Worm (Caenorhabditis elegans) whole organism, mixed stage, embryonic: ENCODE data around the gene Y37D8A.16.

ENCODE experiments used
- M03D4.4 ChIP-seq: sonication (generic microtip); optimal IDR thresholded peaks from 2 replicates; lab custom pipeline; 2017; ENCODE audit warnings: mild to moderate bottlenecking, missing genetic modification characterization, missing compliant biosample characterization
- bed-3 ChIP-seq: fragments of 200-800 bp; sonication (Bioruptor generic); optimal IDR thresholded peaks from 3 replicates; lab custom pipeline; 2018; ENCODE audit warnings: mild to moderate bottlenecking, missing genetic modification characterization, moderate library complexity, missing compliant biosample characterization
- blmp-1 ChIP-seq: fragments of 150-350 bp; optimal IDR thresholded peaks from 2 replicates; lab custom pipeline; 2014; ENCODE audit warnings: missing biosample characterization, missing genetic modification characterization
- ceh-39 ChIP-seq: fragments of 150-350 bp; optimal IDR thresholded peaks from 2 replicates; lab custom pipeline; 2014; ENCODE audit warnings: missing biosample characterization, missing genetic modification characterization
- ceh-43 ChIP-seq: fragments of 200-800 bp; sonication (Bioruptor generic); optimal IDR thresholded peaks from 2 replicates; lab custom pipeline; 2018; ENCODE audit warnings: mild to moderate bottlenecking, missing genetic modification characterization, moderate library complexity, missing compliant biosample characterization
- ceh-83 ChIP-seq: fragments of 200-800 bp; sonication (Bioruptor generic); optimal IDR thresholded peaks from 2 replicates; lab custom pipeline; 2018; ENCODE audit warnings: mild to moderate bottlenecking, missing genetic modification characterization, missing compliant biosample characterization
- ces-1 ChIP-seq: fragments of 150-350 bp; optimal IDR thresholded peaks from 2 replicates; lab custom pipeline; 2014; ENCODE audit warnings: missing biosample characterization, missing genetic modification reagents, missing genetic modification characterization
- drap-1 ChIP-seq: fragments of 200-800 bp; sonication (Bioruptor generic); optimal IDR thresholded peaks from 3 replicates; lab custom pipeline; 2018; ENCODE audit warnings: mild to moderate bottlenecking, missing genetic modification characterization, missing compliant biosample characterization
- elt-3 ChIP-seq: fragments of 150-350 bp; optimal IDR thresholded peaks from 2 replicates; lab custom pipeline; 2014; ENCODE audit warnings: missing biosample characterization, missing genetic modification characterization
- flh-1 ChIP-seq: fragments of 200-800 bp; sonication (Bioruptor generic); optimal IDR thresholded peaks from 2 replicates; lab custom pipeline; 2018; ENCODE audit warnings: mild to moderate bottlenecking, missing genetic modification characterization, moderate library complexity, missing compliant biosample characterization
- ham-2 ChIP-seq: fragments of 200-800 bp; sonication (Bioruptor generic); optimal IDR thresholded peaks from 2 replicates; lab custom pipeline; 2018; ENCODE audit warnings: mild to moderate bottlenecking, missing genetic modification characterization, missing compliant biosample characterization
- hlh-1 ChIP-seq: fragments of 150-350 bp; optimal IDR thresholded peaks from 2 replicates; lab custom pipeline; 2014; ENCODE audit warnings: missing biosample characterization, missing genetic modification reagents, missing genetic modification characterization
- lin-13 ChIP-seq: fragments of 150-350 bp; optimal IDR thresholded peaks from 2 replicates; lab custom pipeline; 2014; ENCODE audit warnings: missing biosample characterization, missing genetic modification characterization
- lin-32 ChIP-seq: fragments of 200-800 bp; sonication (Bioruptor generic); optimal IDR thresholded peaks from 2 replicates; lab custom pipeline; 2018; ENCODE audit warnings: mild to moderate bottlenecking, missing genetic modification characterization, missing compliant biosample characterization
- lsy-2 ChIP-seq: fragments of 150-350 bp; optimal IDR thresholded peaks from 2 replicates; lab custom pipeline; 2014; ENCODE audit warnings: missing biosample characterization, missing genetic modification characterization
- mab-5 ChIP-seq: fragments of 150-350 bp; optimal IDR thresholded peaks from 2 replicates; lab custom pipeline; 2014; ENCODE audit warnings: missing biosample characterization, missing genetic modification characterization
- mep-1 ChIP-seq: fragments of 150-350 bp; optimal IDR thresholded peaks from 2 replicates; lab custom pipeline; 2017; ENCODE audit warnings: missing biosample characterization, missing genetic modification reagents, missing genetic modification characterization, inconsistent platforms
- mls-2 ChIP-seq: sonication (generic microtip); optimal IDR thresholded peaks from 2 replicates; lab custom pipeline; 2016; ENCODE audit warnings: mild to moderate bottlenecking, missing genetic modification characterization, moderate library complexity, missing compliant biosample characterization
- nhr-12 ChIP-seq: fragments of 150-350 bp; optimal IDR thresholded peaks from 2 replicates; lab custom pipeline; 2014; ENCODE audit warnings: missing biosample characterization, missing genetic modification characterization
- nhr-2 ChIP-seq: fragments of 150-350 bp; optimal IDR thresholded peaks from 2 replicates; lab custom pipeline; 2014; ENCODE audit warnings: missing biosample characterization, missing genetic modification characterization
- nhr-237 ChIP-seq: fragments of 150-350 bp; optimal IDR thresholded peaks from 2 replicates; lab custom pipeline; 2014; ENCODE audit warnings: missing biosample characterization, missing genetic modification characterization
- nhr-28 ChIP-seq: fragments of 150-350 bp; optimal IDR thresholded peaks from 2 replicates; lab custom pipeline; 2014; ENCODE audit warnings: missing biosample characterization, missing genetic modification characterization
- nhr-76 ChIP-seq: sonication (generic microtip); optimal IDR thresholded peaks from 2 replicates; lab custom pipeline; 2017; ENCODE audit warnings: missing biosample characterization, missing genetic modification characterization
- pha-4 ChIP-seq: fragments of 150-350 bp; optimal IDR thresholded peaks from 2 replicates; lab custom pipeline; 2018; ENCODE audit warnings: missing biosample characterization, missing genetic modification reagents, missing genetic modification characterization
- sem-2 ChIP-seq: fragments of 200-800 bp; sonication (Bioruptor generic); optimal IDR thresholded peaks from 2 replicates; lab custom pipeline; 2018; ENCODE audit warnings: mild to moderate bottlenecking, missing genetic modification characterization, missing compliant biosample characterization
- snpc-4 ChIP-seq: fragments of 150-350 bp; optimal IDR thresholded peaks from 2 replicates; lab custom pipeline; 2014; ENCODE audit warnings: missing biosample characterization, missing genetic modification characterization
- sptf-1 ChIP-seq: sonication (generic microtip); optimal IDR thresholded peaks from 2 replicates; lab custom pipeline; 2017; ENCODE audit warnings: mild to moderate bottlenecking, missing genetic modification characterization, moderate library complexity, missing compliant biosample characterization
- tbx-8 ChIP-seq: fragments of 200-800 bp; sonication (Bioruptor generic); optimal IDR thresholded peaks from 2 replicates; lab custom pipeline; 2018; ENCODE audit warnings: mild to moderate bottlenecking, missing genetic modification characterization, moderate library complexity, missing compliant biosample characterization
- unc-120 ChIP-seq: sonication (generic microtip); optimal IDR thresholded peaks from 2 replicates; lab custom pipeline; 2017; ENCODE audit warnings: missing genetic modification characterization, missing compliant biosample characterization; ENCODE audit not compliant: poor library complexity, severe bottlenecking
- unc-39 ChIP-seq: fragments of 150-350 bp; optimal IDR thresholded peaks from 2 replicates; lab custom pipeline; 2014; ENCODE audit warnings: missing biosample characterization, missing genetic modification characterization
- ztf-11 ChIP-seq: fragments of 150-350 bp; optimal IDR thresholded peaks from 2 replicates; lab custom pipeline; 2014; ENCODE audit warnings: missing biosample characterization, missing genetic modification characterization

The Y37D8A.16 gene

DNA sequence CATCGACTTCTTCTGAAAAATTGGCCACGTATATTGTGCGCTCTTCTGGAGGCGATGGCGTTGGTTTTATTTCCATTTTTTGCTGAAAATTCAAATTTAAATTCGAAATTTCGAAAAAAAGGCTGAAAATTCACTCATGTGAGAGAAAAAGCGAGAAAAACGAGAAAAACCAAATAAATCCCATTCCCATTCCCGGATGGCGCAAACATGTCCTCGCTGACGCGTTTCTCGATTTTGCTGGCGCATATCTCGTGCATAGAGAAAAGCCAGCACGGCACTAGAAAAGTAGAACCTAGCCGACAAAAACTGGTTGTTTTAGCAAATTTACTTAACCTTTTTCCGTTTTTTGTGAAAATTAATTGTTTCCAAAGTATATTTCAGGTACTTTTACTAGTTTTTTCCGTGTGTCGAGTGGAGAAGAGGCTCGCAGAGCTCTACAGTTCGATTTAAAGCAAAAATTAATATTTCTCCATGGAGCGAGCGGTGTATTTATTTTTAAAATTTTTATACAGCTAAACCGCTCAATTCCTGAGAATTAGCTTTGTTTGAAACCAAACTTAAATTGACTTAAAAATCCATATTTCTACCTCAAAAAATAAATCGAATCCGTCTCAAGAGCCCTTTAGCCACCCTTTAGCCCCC is 13.4 kb upstream of the Y37D8A.16 start, which contains the start of gene rbm-7:
rbm-7 (minus strand) TSS at position 82 of the 642 bp plus-strand sequence.
- TF ChIP-seq ceh-39 (tag; lab: Kevin White, UChicago) (no peak), drap-1 (GFP tag; lab: Kevin White, UChicago) (no peak), mab-5 (tag; lab: Kevin White, UChicago) (no peak), unc-120 (tag; lab: Kevin White, UChicago) (peak; percentile 77), M03D4.4 (tag; lab: Kevin White, UChicago) (no peak), tbx-8 (no peak), mep-1 (tag; lab: Kevin White, UChicago) (peak; percentile 79), unc-39 (tag; lab: Kevin White, UChicago) (no peak), nhr-76 (tag; lab: Kevin White, UChicago) (no peak), pha-4 (tag; lab: Kevin White, UChicago) (peak; percentile 42), lsy-2 (tag; lab: Kevin White, UChicago) (peak; percentile 53), lin-13 (tag; lab: Kevin White, UChicago) (peak; percentile 79), nhr-237 (tag; lab: Kevin White, UChicago) (peak; percentile 19), ces-1 (GFP tag; lab: Kevin White, UChicago) (no peak), sptf-1 (tag; lab: Kevin White, UChicago) (peak; percentile 15), nhr-28 (no peak), bed-3 (GFP tag; lab: Kevin White, UChicago) (no peak)

DNA sequence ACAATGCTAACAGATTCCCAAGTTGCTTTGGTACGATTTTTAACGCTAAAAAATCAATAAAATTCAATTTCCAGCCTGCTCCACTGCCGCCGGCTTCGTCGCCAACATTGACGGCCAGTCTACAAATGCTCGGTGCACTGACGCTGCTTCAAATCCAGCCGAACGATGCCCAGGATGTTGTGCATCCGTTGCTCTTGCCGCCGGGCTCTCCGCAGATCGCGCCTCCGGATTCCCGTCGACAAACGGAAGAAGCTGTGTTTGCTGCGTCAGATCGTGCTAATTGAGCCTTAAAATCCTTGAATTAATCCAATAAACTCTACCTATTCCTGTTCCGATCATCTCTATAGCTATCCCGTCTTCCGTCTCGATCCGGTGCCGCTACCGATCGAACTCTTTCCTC is 12.6 kb upstream of the Y37D8A.16 start:
- TF ChIP-seq hlh-1 (no peak), snpc-4 (no peak), blmp-1 (tag; lab: Kevin White, UChicago) (no peak), ceh-43 (GFP tag; lab: Kevin White, UChicago) (no peak), sem-2 (GFP tag; lab: Kevin White, UChicago) (no peak), ceh-83 (GFP tag; lab: Kevin White, UChicago) (no peak), elt-3 (no peak), nhr-2 (tag; lab: Kevin White, UChicago) (no peak), ces-1 (GFP tag; lab: Kevin White, UChicago) (no peak), nhr-237 (tag; lab: Kevin White, UChicago) (no peak), lin-32 (GFP tag; lab: Kevin White, UChicago) (no peak), ham-2 (GFP tag; lab: Kevin White, UChicago) (no peak), nhr-28 (no peak), drap-1 (GFP tag; lab: Kevin White, UChicago) (no peak), lsy-2 (tag; lab: Kevin White, UChicago) (no peak), mab-5 (tag; lab: Kevin White, UChicago) (no peak)
- TF ChIP-seq, all 35 proteins: peak for 0

DNA sequence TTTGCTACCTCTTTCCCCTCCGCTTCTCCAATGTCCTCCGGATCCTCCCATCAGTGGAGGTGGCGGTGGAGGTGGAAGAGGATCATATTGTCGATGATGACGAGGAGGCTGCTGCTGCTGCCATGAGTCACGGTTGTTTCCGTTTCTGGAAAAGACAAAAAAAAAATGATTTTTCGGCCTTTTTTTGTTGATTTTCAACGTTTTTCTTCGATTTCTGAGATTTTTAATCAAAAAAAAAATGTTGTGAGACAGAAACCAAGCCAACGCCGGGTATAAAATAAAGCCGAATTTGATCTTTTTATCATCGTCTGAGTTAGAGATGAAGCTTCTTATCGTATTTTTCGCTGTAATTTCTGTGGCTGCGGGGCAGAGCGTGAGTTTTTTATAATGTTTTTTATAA is 11.1 kb upstream of the Y37D8A.16 start, which contains the start of gene Y37D8A.19:
Y37D8A.19 (plus strand) TSS at position 301 of the 400 bp plus-strand sequence.
- TF ChIP-seq flh-1 (GFP tag; lab: Kevin White, UChicago) (no peak), ces-1 (GFP tag; lab: Kevin White, UChicago) (no peak), ceh-39 (tag; lab: Kevin White, UChicago) (no peak), ham-2 (GFP tag; lab: Kevin White, UChicago) (no peak), hlh-1 (no peak), M03D4.4 (tag; lab: Kevin White, UChicago) (no peak), nhr-12 (no peak), blmp-1 (tag; lab: Kevin White, UChicago) (no peak), nhr-237 (tag; lab: Kevin White, UChicago) (no peak), nhr-2 (tag; lab: Kevin White, UChicago) (no peak), mep-1 (tag; lab: Kevin White, UChicago) (no peak), ztf-11 (tag; lab: Kevin White, UChicago) (no peak), elt-3 (no peak), lin-32 (GFP tag; lab: Kevin White, UChicago) (no peak), nhr-28 (no peak), mls-2 (tag; lab: Kevin White, UChicago) (no peak)
- TF ChIP-seq, all 35 proteins: peak for 0

DNA sequence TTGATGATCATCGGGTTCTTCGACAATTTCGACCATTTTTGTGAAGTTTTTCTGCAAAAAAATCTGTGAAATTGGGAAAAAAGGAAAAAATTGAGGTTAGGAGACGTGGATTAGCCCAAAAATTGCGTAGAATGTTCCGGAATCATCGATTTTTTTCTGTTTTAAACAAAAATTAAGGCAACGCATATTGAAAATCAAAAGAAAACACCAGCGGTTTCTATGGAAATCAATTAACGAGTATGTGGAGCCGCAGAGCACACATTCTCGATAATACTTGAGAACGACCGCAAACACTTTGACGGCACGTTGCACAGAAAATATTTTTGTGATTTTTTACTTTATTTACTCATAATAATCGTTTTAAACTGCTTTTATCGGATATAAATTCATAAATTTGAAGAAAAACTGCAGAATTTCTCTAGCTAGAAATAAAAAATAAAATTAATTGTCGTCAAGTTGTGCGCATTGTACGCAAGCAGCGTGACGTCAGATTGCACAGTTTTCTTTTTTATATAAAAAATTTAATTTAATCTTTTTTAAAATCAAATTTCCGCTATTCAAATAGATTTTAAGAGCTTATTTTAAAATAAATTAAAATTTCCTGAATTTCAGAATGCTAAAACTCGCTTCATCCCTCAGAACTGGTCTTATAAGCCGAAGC is 7.6 kb upstream of the Y37D8A.16 start, which contains the start of the genes npp-25 and mrps-10:
npp-25 (minus strand) TSS at position 51 of the 661 bp plus-strand sequence.
mrps-10 (plus strand) TSS at position 611 of the 661 bp plus-strand sequence.
- TF ChIP-seq ces-1 (GFP tag; lab: Kevin White, UChicago) (peak; percentile 56), bed-3 (GFP tag; lab: Kevin White, UChicago) (no peak), ceh-43 (GFP tag; lab: Kevin White, UChicago) (no peak), nhr-237 (tag; lab: Kevin White, UChicago) (no peak), lsy-2 (tag; lab: Kevin White, UChicago) (peak; percentile 32)
